Worm (Caenorhabditis elegans) whole organism, L4 larva: ENCODE data around the gene srz-13.

ENCODE experiments used
- hlh-30 ChIP-seq: sonication (generic microtip); optimal IDR thresholded peaks from 2 replicates; lab custom pipeline; 2017; ENCODE audit warnings: antibody characterized with exemption, mild to moderate bottlenecking, missing genetic modification characterization, missing compliant biosample characterization; ENCODE audit not compliant: insufficient read depth
- lin-38 ChIP-seq: fragments of 200-800 bp; sonication (Bioruptor generic); IDR thresholded peaks from 2 replicates; pipeline ENCODE4 v1.3.6; 2022; ENCODE audit warnings: missing genetic modification reagents, missing genetic modification characterization, missing compliant biosample characterization
- lir-3 ChIP-seq: sonication (generic microtip); optimal IDR thresholded peaks from 2 replicates; lab custom pipeline; 2016; ENCODE audit warnings: mild to moderate bottlenecking, missing genetic modification characterization, missing compliant biosample characterization
- mdl-1 ChIP-seq, 2 experiments: fragments of 150-350 bp in 1 of 2; sonication (generic microtip) in 1 of 2; optimal IDR thresholded peaks; 2 replicates each; lab custom pipeline; 2014 to 2017; ENCODE audit warnings: missing biosample characterization in 2 of 2, missing genetic modification characterization in 2 of 2
- nhr-41 ChIP-seq: fragments of 200-800 bp; sonication (Bioruptor generic); IDR thresholded peaks from 2 replicates; pipeline ENCODE4 v1.3.6; 2022; ENCODE audit warnings: missing genetic modification reagents, missing genetic modification characterization, missing compliant biosample characterization
- ztf-11 ChIP-seq: fragments of 150-350 bp; optimal IDR thresholded peaks from 2 replicates; lab custom pipeline; 2014; ENCODE audit warnings: missing biosample characterization, missing genetic modification characterization

DNA sequence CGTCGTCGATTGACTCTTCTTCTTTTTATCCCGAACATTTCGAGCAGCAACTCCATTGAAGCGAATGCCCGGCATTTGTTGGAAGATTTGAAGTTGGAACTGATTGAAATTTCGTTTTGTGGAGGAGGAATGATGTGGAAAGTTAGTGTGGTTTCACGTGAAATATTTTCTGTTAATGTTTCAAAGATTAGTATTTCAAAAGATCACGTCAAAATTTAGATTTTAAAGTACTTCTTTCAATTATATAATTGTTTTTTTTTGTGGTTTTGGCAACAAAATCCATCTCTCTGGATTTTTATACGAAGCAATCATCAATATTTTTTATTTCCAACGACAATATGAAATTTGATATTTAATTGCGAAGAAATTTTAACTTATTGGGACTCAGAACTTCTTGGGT lies 45.2 kb upstream of the srz-13 start, which contains the start of gene F44G3.7:
- TF ChIP-seq mdl-1 (tag; optimal IDR thresholded peaks at IDR 0.05; lab: Kevin White, UChicago) (no peak), hlh-30 (tag; lab: Kevin White, UChicago) (no peak), lir-3 (no peak), ztf-11 (tag; lab: Kevin White, UChicago) (no peak), nhr-41 (GFP tag; lab: Robert Waterston, UW) (no peak), lin-38 (GFP tag; lab: Robert Waterston, UW) (no peak)
